Fruit fly (Drosophila melanogaster): ENCODE measurements around the gene eIF4H1.

The eIF4H1 gene

DNA sequence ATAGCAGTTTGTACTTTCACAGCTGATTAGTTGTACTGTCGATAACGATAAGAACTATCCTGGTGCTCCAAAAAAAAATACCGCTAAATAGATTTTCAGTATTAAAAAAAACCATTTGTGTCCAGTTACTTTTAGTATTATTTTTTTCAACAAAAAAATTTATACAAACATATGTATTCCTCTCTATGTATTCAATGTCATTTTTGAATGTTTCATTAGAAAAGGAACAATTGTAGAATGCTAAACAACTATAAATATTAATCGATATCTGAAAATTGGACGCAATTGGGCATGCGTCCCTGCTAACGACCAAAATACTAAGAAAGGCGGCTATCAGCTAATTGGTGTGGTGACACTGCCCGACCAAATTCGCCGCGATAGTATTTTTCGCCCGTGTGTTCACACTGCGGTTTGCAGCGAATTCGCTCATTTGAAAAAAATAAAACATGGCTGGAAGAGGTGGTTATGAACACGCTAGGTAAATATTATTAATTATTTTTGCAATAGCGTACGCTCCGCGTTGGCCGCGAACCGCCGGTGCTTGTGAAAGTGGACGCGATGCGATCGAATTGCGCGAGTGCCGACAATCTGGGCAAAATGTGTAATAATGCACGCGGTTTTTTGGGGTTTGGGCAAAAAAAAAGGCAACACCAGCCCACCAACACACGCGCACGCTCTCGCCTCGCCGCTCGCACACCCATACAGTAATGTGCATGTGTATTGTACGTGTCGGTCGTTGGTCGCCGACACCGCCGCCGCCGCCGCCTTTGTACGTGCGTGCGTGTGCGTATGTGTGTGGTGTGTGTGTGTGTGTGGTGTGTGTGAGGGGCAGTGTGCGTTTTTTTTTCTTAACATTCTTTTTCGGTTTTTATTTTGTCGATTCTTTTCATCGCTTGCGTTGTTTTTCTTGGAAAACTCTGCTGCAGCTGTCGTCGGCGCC lies at the start of gene eIF4H1, which contains the start of gene CG34015:
eIF4H1 (plus strand) TSS at position 414 of the 940 bp plus-strand sequence.
CG34015 (minus strand) TSS at position 51 of the 940 bp plus-strand sequence.
- TF ChIP-seq CG7101 (tag; optimal IDR thresholded peaks at IDR 0.05) (peak; percentile 27), pad (GFP tag; optimal IDR thresholded peaks at IDR 0.05) (peak; percentile 84), ovo (GFP tag; optimal IDR thresholded peaks at IDR 0.05) (no peak), bab1 (GFP tag; optimal IDR thresholded peaks at IDR 0.05) (no peak), CG11617 (GFP tag; optimal IDR thresholded peaks at IDR 0.05) (peak; percentile 52), CG12768 (GFP tag; optimal IDR thresholded peaks at IDR 0.05) (peak; percentile 44), cnc (optimal IDR thresholded peaks at IDR 0.05) (no peak), CG1620 (GFP tag; optimal IDR thresholded peaks at IDR 0.05) (peak; percentile 2), cic (GFP tag; optimal IDR thresholded peaks at IDR 0.05) (peak; percentile 59), Crg-1 (GFP tag; optimal IDR thresholded peaks at IDR 0.05) (peak; percentile 12), Hr96 (GFP tag; optimal IDR thresholded peaks at IDR 0.05) (no peak), CG14711 (tag; optimal IDR thresholded peaks at IDR 0.05) (no peak), CG7045 (GFP tag; optimal IDR thresholded peaks at IDR 0.05) (no peak), Mnt (GFP tag; optimal IDR thresholded peaks at IDR 0.05) (peak; percentile 92), kay (GFP tag; ENCODE audit: borderline replicate concordance) (no peak), tj (GFP tag; optimal IDR thresholded peaks at IDR 0.05) (peak; percentile 76), CG5204 (GFP tag; optimal IDR thresholded peaks at IDR 0.05) (no peak), Clk (GFP tag; optimal IDR thresholded peaks at IDR 0.05) (no peak), toe (GFP tag; optimal IDR thresholded peaks at IDR 0.05) (no peak), CG33017 (tag; optimal IDR thresholded peaks at IDR 0.05) (no peak)

DNA sequence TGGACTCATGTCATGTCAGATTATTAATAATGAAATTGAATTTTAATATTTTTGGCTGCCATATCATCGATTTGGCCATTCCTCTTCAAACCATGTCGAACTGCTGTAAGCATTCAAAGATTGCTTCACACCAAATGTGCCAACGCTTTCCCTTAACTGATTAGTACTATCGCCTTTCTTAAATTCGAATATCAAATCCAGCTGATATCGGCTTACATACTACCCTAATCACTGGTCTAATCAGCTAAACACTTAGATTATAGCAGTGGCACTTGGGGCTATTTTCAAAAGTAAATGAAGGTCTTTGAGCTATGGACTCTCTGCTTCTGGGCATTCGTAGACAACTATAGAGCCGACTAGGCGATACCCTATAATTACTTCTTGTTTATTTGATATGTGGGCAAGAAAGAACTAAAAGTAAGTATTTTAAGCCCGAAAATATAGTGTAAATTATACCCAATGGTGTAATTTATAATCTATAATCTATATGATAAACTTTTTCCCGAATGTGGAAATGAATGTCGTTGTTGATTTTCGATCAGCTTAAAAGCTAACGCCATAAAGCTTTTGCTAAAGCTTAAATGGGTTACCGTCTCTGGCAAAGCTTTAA lies 44.5 kb upstream of the eIF4H1 start:
- TF ChIP-seq cic (GFP tag; optimal IDR thresholded peaks at IDR 0.05) = no peak
- TF ChIP-seq Hr96 (GFP tag; optimal IDR thresholded peaks at IDR 0.05) = peak; percentile 3
- TF ChIP-seq CG7101 (tag; optimal IDR thresholded peaks at IDR 0.05) = peak; percentile 72
- TF ChIP-seq CG12768 (GFP tag; optimal IDR thresholded peaks at IDR 0.05) = peak; percentile 39
- peak; percentile 78 for TF ChIP-seq CG33017 (tag; optimal IDR thresholded peaks at IDR 0.05)
- peak; percentile 30 for TF ChIP-seq CG7045 (GFP tag; optimal IDR thresholded peaks at IDR 0.05)
- no peak for TF ChIP-seq cnc (optimal IDR thresholded peaks at IDR 0.05)
- TF ChIP-seq Clk (GFP tag; optimal IDR thresholded peaks at IDR 0.05) = no peak
- TF ChIP-seq CG1620 (GFP tag; optimal IDR thresholded peaks at IDR 0.05) = no peak
- peak; percentile 11 for TF ChIP-seq pad (GFP tag; optimal IDR thresholded peaks at IDR 0.05)
- peak; percentile 35 for TF ChIP-seq CG11617 (GFP tag; optimal IDR thresholded peaks at IDR 0.05)
- TF ChIP-seq bab1 (GFP tag; optimal IDR thresholded peaks at IDR 0.05) = peak; percentile 81
- peak; percentile 82 for TF ChIP-seq CG14711 (tag; optimal IDR thresholded peaks at IDR 0.05)
- TF ChIP-seq Crg-1 (GFP tag; optimal IDR thresholded peaks at IDR 0.05) = no peak

DNA sequence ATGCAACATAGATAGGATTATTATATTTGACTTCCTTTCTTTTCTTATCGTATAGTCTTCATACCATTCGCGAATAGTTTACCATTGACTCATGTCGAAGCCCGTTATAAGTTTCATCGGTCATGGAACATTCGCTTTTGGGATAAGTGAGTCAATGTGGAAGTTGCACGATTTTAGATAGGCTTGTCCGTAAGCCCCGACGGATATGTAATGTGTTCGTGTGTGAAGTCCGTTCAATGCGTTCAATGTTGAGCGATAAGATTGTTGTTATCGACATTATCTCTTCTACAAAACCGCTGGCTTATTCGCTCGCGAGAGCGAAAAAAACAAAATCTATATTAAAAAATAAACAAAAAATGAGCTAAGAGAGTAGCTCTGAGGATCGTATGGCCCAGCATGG lies 43.7 kb upstream of the eIF4H1 start, which contains the start of gene CG9981:
CG9981 (minus strand) TSS at position 320 of the 400 bp plus-strand sequence.
- TF ChIP-seq CG7045 (GFP tag; optimal IDR thresholded peaks at IDR 0.05) = no peak
- no peak for TF ChIP-seq toe (GFP tag; optimal IDR thresholded peaks at IDR 0.05)
- TF ChIP-seq CG7101 (tag; optimal IDR thresholded peaks at IDR 0.05) = no peak
- TF ChIP-seq ovo (GFP tag; optimal IDR thresholded peaks at IDR 0.05) = no peak

DNA sequence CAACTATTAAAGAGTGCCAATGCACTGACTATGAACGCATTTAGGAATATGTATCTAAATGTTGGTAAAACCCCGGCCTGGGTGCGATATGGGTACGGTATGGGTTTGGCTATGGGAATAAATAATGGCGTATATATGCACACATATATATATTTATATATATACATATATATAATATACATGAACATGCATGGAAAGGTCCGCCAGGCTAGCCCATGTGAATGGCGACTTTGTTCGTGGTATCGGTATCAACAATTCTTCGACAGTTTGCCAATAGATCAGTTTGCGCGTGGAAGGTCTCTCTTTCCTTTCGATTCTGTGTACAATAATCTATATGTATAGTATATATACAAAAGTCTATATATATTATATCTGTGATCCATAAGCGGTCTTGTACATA lies 43.3 kb upstream of the eIF4H1 start, which contains the start of gene CG4301:
CG4301 (plus strand) TSS at position 301 of the 400 bp plus-strand sequence.
- TF ChIP-seq CG5204 (GFP tag; optimal IDR thresholded peaks at IDR 0.05) = no peak
- no peak for TF ChIP-seq toe (GFP tag; optimal IDR thresholded peaks at IDR 0.05)
- no peak for TF ChIP-seq bab1 (GFP tag; optimal IDR thresholded peaks at IDR 0.05)
- TF ChIP-seq cic (GFP tag; optimal IDR thresholded peaks at IDR 0.05) = no peak
- TF ChIP-seq cnc (optimal IDR thresholded peaks at IDR 0.05) = no peak
- TF ChIP-seq Mnt (GFP tag; optimal IDR thresholded peaks at IDR 0.05) = no peak
- no peak for TF ChIP-seq CG12768 (GFP tag; optimal IDR thresholded peaks at IDR 0.05)
- no peak for TF ChIP-seq CG7045 (GFP tag; optimal IDR thresholded peaks at IDR 0.05)
- TF ChIP-seq CG11617 (GFP tag; optimal IDR thresholded peaks at IDR 0.05) = no peak
- TF ChIP-seq Hr96 (GFP tag; optimal IDR thresholded peaks at IDR 0.05) = no peak
- TF ChIP-seq kay (GFP tag; ENCODE audit: borderline replicate concordance) = no peak
- TF ChIP-seq Crg-1 (GFP tag; optimal IDR thresholded peaks at IDR 0.05) = no peak
- TF ChIP-seq ovo (GFP tag; optimal IDR thresholded peaks at IDR 0.05) = no peak
- no peak for TF ChIP-seq CG7101 (tag; optimal IDR thresholded peaks at IDR 0.05)
- TF ChIP-seq pad (GFP tag; optimal IDR thresholded peaks at IDR 0.05) = no peak
- TF ChIP-seq tj (GFP tag; optimal IDR thresholded peaks at IDR 0.05) = no peak
- no peak for TF ChIP-seq CG1620 (GFP tag; optimal IDR thresholded peaks at IDR 0.05)
- TF ChIP-seq Clk (GFP tag; optimal IDR thresholded peaks at IDR 0.05) = no peak
- no peak for TF ChIP-seq CG14711 (tag; optimal IDR thresholded peaks at IDR 0.05)

DNA sequence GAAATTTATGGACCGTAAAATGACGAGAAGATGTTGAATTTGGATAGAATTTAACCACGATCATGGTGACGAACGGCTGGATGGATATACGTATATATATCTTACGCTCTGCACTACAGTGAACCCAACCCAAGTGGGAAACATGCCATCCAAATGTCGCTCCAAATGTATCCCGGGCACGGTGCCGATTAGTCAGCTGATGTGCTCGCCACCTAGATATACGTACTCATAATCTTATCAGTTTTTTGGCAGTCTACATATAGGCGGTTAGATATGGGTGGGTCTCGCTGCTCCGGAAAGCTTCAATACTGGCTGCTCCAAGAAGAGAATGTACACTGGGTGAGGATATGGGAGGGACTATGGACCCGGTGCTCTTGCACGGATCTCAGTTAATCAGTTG lies 42.4 kb upstream of the eIF4H1 start:
- no peak for TF ChIP-seq CG11617 (GFP tag; optimal IDR thresholded peaks at IDR 0.05)
- no peak for TF ChIP-seq cic (GFP tag; optimal IDR thresholded peaks at IDR 0.05)
- no peak for TF ChIP-seq tj (GFP tag; optimal IDR thresholded peaks at IDR 0.05)
- TF ChIP-seq CG7101 (tag; optimal IDR thresholded peaks at IDR 0.05) = no peak
- no peak for TF ChIP-seq CG12768 (GFP tag; optimal IDR thresholded peaks at IDR 0.05)
- no peak for TF ChIP-seq CG7045 (GFP tag; optimal IDR thresholded peaks at IDR 0.05)
- TF ChIP-seq CG33017 (tag; optimal IDR thresholded peaks at IDR 0.05) = no peak
- TF ChIP-seq cnc (optimal IDR thresholded peaks at IDR 0.05) = no peak
- TF ChIP-seq ovo (GFP tag; optimal IDR thresholded peaks at IDR 0.05) = no peak
- TF ChIP-seq Mnt (GFP tag; optimal IDR thresholded peaks at IDR 0.05) = no peak
- TF ChIP-seq kay (GFP tag; ENCODE audit: borderline replicate concordance) = no peak
- no peak for TF ChIP-seq bab1 (GFP tag; optimal IDR thresholded peaks at IDR 0.05)
- TF ChIP-seq CG14711 (tag; optimal IDR thresholded peaks at IDR 0.05) = no peak
- no peak for TF ChIP-seq CG5204 (GFP tag; optimal IDR thresholded peaks at IDR 0.05)

Data from whole organism, adult.